Worm (Caenorhabditis elegans) whole organism, L4 larva: Measurements from ENCODE around the gene dph-2.

Experiments used
- D1046.2 ChIP-seq: fragments of 200-800 bp; sonication (Bioruptor generic); IDR thresholded peaks from 2 replicates; pipeline ENCODE4 v1.3.6; 2022; ENCODE audit warnings: missing genetic modification characterization, missing compliant biosample characterization
- F26F4.8 ChIP-seq: fragments of 200-800 bp; sonication (Bioruptor generic); conservative IDR thresholded peaks from 2 replicates; pipeline ENCODE4 v1.3.6; 2022; ENCODE audit warnings: missing genetic modification characterization, missing compliant biosample characterization
- R02D3.7 ChIP-seq: fragments of 150-350 bp; sonication (generic microtip); optimal IDR thresholded peaks from 3 replicates; lab custom pipeline; 2014; ENCODE audit warnings: missing biosample characterization, missing genetic modification characterization
- T20F7.1 ChIP-seq: fragments of 200-800 bp; sonication (Bioruptor generic); optimal IDR thresholded peaks from 2 replicates; lab custom pipeline; 2018; ENCODE audit warnings: mild to moderate bottlenecking, missing genetic modification characterization, missing compliant biosample characterization
- Y105C5A.15 ChIP-seq: fragments of 200-800 bp; sonication (Bioruptor generic); IDR thresholded peaks from 2 replicates; pipeline ENCODE4 v1.3.6; 2022; ENCODE audit warnings: missing genetic modification characterization, missing compliant biosample characterization
- ZK337.2 ChIP-seq: fragments of 200-800 bp; sonication (Bioruptor generic); IDR thresholded peaks from 2 replicates; pipeline ENCODE4 v1.3.6; 2022; ENCODE audit warnings: missing genetic modification reagents, missing genetic modification characterization, missing compliant biosample characterization
- aly-2 ChIP-seq: sonication (generic microtip); optimal IDR thresholded peaks from 2 replicates; lab custom pipeline; 2018; ENCODE audit warnings: missing biosample characterization, missing genetic modification characterization
- ama-1 ChIP-seq: fragments of 150-350 bp; optimal IDR thresholded peaks from 2 replicates; lab custom pipeline; 2014; ENCODE audit warnings: inconsistent platforms, mixed read lengths
- ceh-20 ChIP-seq: fragments of 200-800 bp; sonication (Bioruptor generic); IDR thresholded peaks from 2 replicates; pipeline ENCODE4 v1.3.6; 2022; ENCODE audit warnings: missing genetic modification reagents, missing genetic modification characterization, missing compliant biosample characterization
- ceh-62 ChIP-seq: sonication (generic microtip); optimal IDR thresholded peaks from 2 replicates; lab custom pipeline; 2017; ENCODE audit warnings: missing biosample characterization, missing genetic modification characterization
- ceh-82 ChIP-seq: sonication (generic microtip); optimal IDR thresholded peaks from 2 replicates; lab custom pipeline; 2017; ENCODE audit warnings: missing biosample characterization, missing genetic modification characterization
- ces-1 ChIP-seq: fragments of 150-350 bp; sonication (generic microtip); optimal IDR thresholded peaks from 4 replicates; lab custom pipeline; 2014; ENCODE audit warnings: missing biosample characterization, missing genetic modification reagents, missing genetic modification characterization
- ctbp-1 ChIP-seq: fragments of 200-800 bp; sonication (Bioruptor generic); IDR thresholded peaks from 2 replicates; pipeline ENCODE4 v1.3.6; 2022; ENCODE audit warnings: missing genetic modification reagents, missing genetic modification characterization, missing compliant biosample characterization
- dpl-1 ChIP-seq: fragments of 150-350 bp; optimal IDR thresholded peaks from 2 replicates; lab custom pipeline; 2014; ENCODE audit warnings: missing biosample characterization, missing genetic modification reagents, missing genetic modification characterization
- hif-1 ChIP-seq, 2 experiments: sonication (generic microtip); optimal IDR thresholded peaks; 2 replicates each; lab custom pipeline; 2016 to 2017; ENCODE audit warnings: missing compliant biosample characterization in 2 of 2, missing genetic modification characterization in 2 of 2, missing genetic modification reagents in 2 of 2, missing genotype in 2 of 2, mild to moderate bottlenecking in 1 of 2
- hlh-30 ChIP-seq: sonication (generic microtip); optimal IDR thresholded peaks from 2 replicates; lab custom pipeline; 2017; ENCODE audit warnings: antibody characterized with exemption, mild to moderate bottlenecking, missing genetic modification characterization, missing compliant biosample characterization; ENCODE audit not compliant: insufficient read depth
- hmg-1.1 ChIP-seq: fragments of 200-800 bp; sonication (Bioruptor generic); IDR thresholded peaks from 2 replicates; pipeline ENCODE4 v1.3.6; 2022; ENCODE audit warnings: missing genetic modification reagents, missing genetic modification characterization, missing compliant biosample characterization
- lim-7 ChIP-seq: fragments of 200-800 bp; sonication (Bioruptor generic); IDR thresholded peaks from 2 replicates; pipeline ENCODE4 v1.3.6; 2022; ENCODE audit warnings: missing genetic modification characterization, missing compliant biosample characterization
- lin-1 ChIP-seq: fragments of 200-800 bp; sonication (Bioruptor generic); IDR thresholded peaks from 2 replicates; pipeline ENCODE4 v1.3.6; 2022; ENCODE audit warnings: missing genetic modification reagents, missing genetic modification characterization, missing compliant biosample characterization
- lin-38 ChIP-seq: fragments of 200-800 bp; sonication (Bioruptor generic); IDR thresholded peaks from 2 replicates; pipeline ENCODE4 v1.3.6; 2022; ENCODE audit warnings: missing genetic modification reagents, missing genetic modification characterization, missing compliant biosample characterization
- lin-39 ChIP-seq: fragments of 150-350 bp; optimal IDR thresholded peaks from 2 replicates; lab custom pipeline; 2014; ENCODE audit warnings: missing biosample characterization, missing genetic modification reagents, missing genetic modification characterization
- lsy-2 ChIP-seq, 2 experiments: fragments of 150-350 bp in 1 of 2; sonication (generic microtip) in 1 of 2; optimal IDR thresholded peaks; 2 replicates each; lab custom pipeline; 2014 to 2017; ENCODE audit warnings: missing biosample characterization in 2 of 2, missing genetic modification characterization in 2 of 2
- madf-5 ChIP-seq, 2 experiments: fragments of 200-800 bp; sonication (Bioruptor generic); IDR thresholded peaks; 2 replicates each; pipeline ENCODE4 v1.3.6; 2022; ENCODE audit warnings: missing compliant biosample characterization in 2 of 2, missing genetic modification characterization in 2 of 2
- mep-1 ChIP-seq: fragments of 150-350 bp; sonication (generic microtip); optimal IDR thresholded peaks from 3 replicates; lab custom pipeline; 2014; ENCODE audit warnings: missing biosample characterization, missing genetic modification characterization
- nhr-10 ChIP-seq: fragments of 150-350 bp; optimal IDR thresholded peaks from 2 replicates; lab custom pipeline; 2014; ENCODE audit warnings: missing biosample characterization, missing genetic modification characterization
- nhr-11 ChIP-seq: fragments of 150-350 bp; optimal IDR thresholded peaks from 2 replicates; lab custom pipeline; 2014; ENCODE audit warnings: missing biosample characterization, missing genetic modification characterization
- nhr-25 ChIP-seq: sonication (generic microtip); optimal IDR thresholded peaks from 2 replicates; lab custom pipeline; 2017; ENCODE audit warnings: missing genetic modification characterization, mild to moderate bottlenecking, missing compliant biosample characterization, antibody characterized with exemption, moderate library complexity, borderline replicate concordance; ENCODE audit not compliant: insufficient read depth
- nhr-28 ChIP-seq: fragments of 150-350 bp; optimal IDR thresholded peaks from 2 replicates; lab custom pipeline; 2014; ENCODE audit warnings: missing biosample characterization, missing genetic modification characterization
- nhr-48 ChIP-seq: sonication (generic microtip); optimal IDR thresholded peaks from 2 replicates; lab custom pipeline; 2016; ENCODE audit warnings: mild to moderate bottlenecking, missing genetic modification characterization, missing compliant biosample characterization
- pha-4 ChIP-seq, 2 experiments: fragments of 150-350 bp in 1 of 2; fragments of 200-800 bp in 1 of 2; sonication (Bioruptor generic) in 1 of 2; IDR thresholded peaks in 1 of 2; optimal IDR thresholded peaks in 1 of 2; 2 replicates each; pipeline versions ENCODE4 v1.3.6 to Lab custom; 2014 to 2022; ENCODE audit warnings: missing genetic modification characterization in 2 of 2, missing genetic modification reagents in 2 of 2, missing biosample characterization in 1 of 2, missing compliant biosample characterization in 1 of 2
- php-3 ChIP-seq: fragments of 200-800 bp; sonication (Bioruptor generic); IDR thresholded peaks from 2 replicates; pipeline ENCODE4 v1.3.6; 2022; ENCODE audit warnings: missing genetic modification reagents, missing genetic modification characterization, missing compliant biosample characterization
- set-16 ChIP-seq: fragments of 200-800 bp; sonication (Bioruptor generic); IDR thresholded peaks from 2 replicates; pipeline ENCODE4 v1.3.6; 2022; ENCODE audit warnings: missing genetic modification reagents, missing genetic modification characterization, missing compliant biosample characterization
- tra-1 ChIP-seq: fragments of 200-800 bp; sonication (Bioruptor generic); IDR thresholded peaks from 2 replicates; pipeline ENCODE4 v1.3.6; 2022; ENCODE audit warnings: missing genetic modification reagents, missing genetic modification characterization, missing compliant biosample characterization
- unc-62 ChIP-seq, 3 experiments: fragments of 150-350 bp in 1 of 3; sonication (generic microtip); optimal IDR thresholded peaks in 2 of 3; peaks in 1 of 3; 1 replicate in 1 of 3; 2 replicates in 2 of 3; lab custom pipeline; 2014 to 2017; ENCODE audit warnings: missing biosample characterization in 3 of 3, missing genetic modification characterization in 3 of 3, missing genetic modification reagents in 3 of 3, missing genotype in 1 of 3
- zfp-2 ChIP-seq: sonication (generic microtip); optimal IDR thresholded peaks from 2 replicates; lab custom pipeline; 2016; ENCODE audit warnings: mild to moderate bottlenecking, missing genetic modification characterization, missing compliant biosample characterization
- zfp-3 ChIP-seq: fragments of 200-800 bp; sonication (Bioruptor generic); conservative IDR thresholded peaks from 2 replicates; pipeline ENCODE4 v1.3.6; 2022; ENCODE audit warnings: missing genetic modification reagents, missing genetic modification characterization, missing compliant biosample characterization
- zip-11 ChIP-seq: fragments of 200-800 bp; sonication (Bioruptor generic); IDR thresholded peaks from 2 replicates; pipeline ENCODE4 v1.3.6; 2022; ENCODE audit warnings: missing genetic modification characterization, missing compliant biosample characterization
- zip-2 ChIP-seq: fragments of 150-350 bp; optimal IDR thresholded peaks from 2 replicates; lab custom pipeline; 2014; ENCODE audit warnings: missing biosample characterization, missing genetic modification characterization

Gene dph-2

DNA sequence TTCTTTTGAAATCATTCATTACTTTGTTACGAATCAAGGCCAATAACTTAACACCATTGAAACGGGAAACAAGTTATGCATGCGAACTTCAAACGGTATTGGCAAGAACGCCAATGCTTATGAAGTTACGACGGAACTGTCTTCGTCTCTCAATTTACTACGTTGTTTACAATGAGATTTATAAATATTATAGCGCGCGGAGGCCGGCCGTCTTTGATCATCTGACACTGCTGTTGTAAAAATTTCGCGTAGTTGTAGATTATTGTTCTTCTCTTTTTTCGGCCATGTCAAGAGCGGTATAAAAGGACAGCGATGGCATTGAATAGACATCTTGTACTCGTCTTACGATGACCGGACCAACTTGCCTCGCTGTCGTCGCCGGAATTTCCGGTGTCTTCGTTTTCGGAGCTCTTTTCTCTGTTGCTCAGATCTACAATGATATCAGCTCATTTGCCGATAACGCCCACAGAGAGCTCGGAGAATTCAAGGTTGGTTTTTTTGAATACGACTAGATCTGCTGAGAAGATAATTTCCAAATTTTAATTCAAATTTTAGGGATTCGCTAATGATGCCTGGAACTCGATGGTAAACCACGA is 9.4 kb downstream of the dph-2 start, which contains the start of gene col-39:
TSS of gene col-39 (plus strand) at position 342 of the 596 bp plus-strand sequence.
- TF ChIP-seq ama-1 (lab: Kevin White, UChicago) = peak; percentile 32
- TF ChIP-seq zfp-3 (GFP tag; lab: Robert Waterston, UW) = no peak
- TF ChIP-seq unc-62 (GFP tag; optimal IDR thresholded peaks at IDR 0.05 in 1 of 2; lab: Kevin White, UChicago) = peak in 1 of 2 experiments; percentile 88
- TF ChIP-seq unc-62 (tag; optimal IDR thresholded peaks at IDR 0.05; lab: Kevin White, UChicago) = no peak
- no peak for TF ChIP-seq lin-1 (GFP tag; lab: Robert Waterston, UW)
- TF ChIP-seq nhr-25 (tag; lab: Kevin White, UChicago) = peak; percentile 34
- no peak for TF ChIP-seq ceh-62
- TF ChIP-seq lin-38 (GFP tag; lab: Robert Waterston, UW) = no peak
- peak; percentile 17 for TF ChIP-seq hlh-30 (tag; lab: Kevin White, UChicago)
- no peak for TF ChIP-seq ceh-82 (tag; lab: Kevin White, UChicago)
- peak in 1 of 2 experiments; percentile 95; a peak in 2 of 4 replicates for TF ChIP-seq madf-5 (GFP tag; IDR thresholded peaks at IDR 0.05; lab: Robert Waterston, UW)
- no peak for TF ChIP-seq nhr-10 (tag; lab: Kevin White, UChicago)

DNA sequence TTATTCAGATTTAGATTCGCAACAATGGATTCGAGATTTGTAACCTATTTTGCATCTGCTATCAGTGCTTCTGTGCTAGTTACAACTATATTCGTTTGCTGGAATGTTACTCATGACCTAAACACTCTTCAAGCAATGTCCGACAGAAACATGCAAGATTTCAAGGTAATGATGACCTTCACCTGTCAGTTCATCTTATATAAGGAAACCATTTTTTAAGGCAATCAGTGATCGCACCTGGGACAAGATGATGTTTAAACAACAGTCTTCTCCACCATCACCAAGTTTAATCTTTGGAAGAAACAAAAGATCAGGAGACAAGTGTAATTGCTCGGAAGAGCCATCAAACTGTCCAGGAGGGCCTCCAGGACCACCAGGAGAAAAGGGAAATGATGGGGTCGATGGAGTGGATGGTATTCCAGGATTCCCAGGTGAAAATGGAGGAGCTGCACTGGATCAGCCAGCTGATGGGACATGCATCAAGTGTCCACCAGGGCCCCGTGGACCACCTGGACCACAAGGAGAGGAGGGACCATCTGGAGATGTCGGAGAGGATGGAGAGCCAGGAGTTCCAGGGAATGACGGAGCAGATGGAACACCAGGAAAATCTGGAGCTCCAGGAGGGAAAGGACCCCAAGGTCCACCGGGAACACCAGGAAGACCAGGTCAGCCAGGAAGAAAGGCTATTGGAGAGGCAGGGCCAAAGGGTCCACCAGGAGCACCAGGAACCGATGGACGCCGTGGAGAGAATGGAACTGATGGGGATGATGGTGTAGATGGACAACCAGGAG is 10.3 kb downstream of the dph-2 start, which contains the start of gene col-79:
TSS of gene col-79 (plus strand) at position 20 of the 791 bp plus-strand sequence.
- TF ChIP-seq T20F7.1 (GFP tag; lab: Kevin White, UChicago) = no peak
- TF ChIP-seq nhr-28 (tag; lab: Kevin White, UChicago) = no peak
- TF ChIP-seq ZK337.2 = no peak
- no peak for TF ChIP-seq lin-38 (GFP tag; lab: Robert Waterston, UW)
- TF ChIP-seq unc-62 (GFP tag; optimal IDR thresholded peaks at IDR 0.05 in 1 of 2; lab: Kevin White, UChicago) = peak in 1 of 2 experiments; percentile 82
- no peak for TF ChIP-seq unc-62 (tag; optimal IDR thresholded peaks at IDR 0.05; lab: Kevin White, UChicago)
- TF ChIP-seq Y105C5A.15 (GFP tag; lab: Robert Waterston, UW) = no peak
- TF ChIP-seq R02D3.7 (tag; lab: Kevin White, UChicago) = no peak
- 0 out of 2 replicates have a peak, but pooled peaks have one; percentile 10 for TF ChIP-seq D1046.2 (GFP tag; lab: Robert Waterston, UW)
- no peak for TF ChIP-seq lin-39 (tag; lab: Kevin White, UChicago)
- TF ChIP-seq set-16 (GFP tag; lab: Robert Waterston, UW) = peak; percentile 91

DNA sequence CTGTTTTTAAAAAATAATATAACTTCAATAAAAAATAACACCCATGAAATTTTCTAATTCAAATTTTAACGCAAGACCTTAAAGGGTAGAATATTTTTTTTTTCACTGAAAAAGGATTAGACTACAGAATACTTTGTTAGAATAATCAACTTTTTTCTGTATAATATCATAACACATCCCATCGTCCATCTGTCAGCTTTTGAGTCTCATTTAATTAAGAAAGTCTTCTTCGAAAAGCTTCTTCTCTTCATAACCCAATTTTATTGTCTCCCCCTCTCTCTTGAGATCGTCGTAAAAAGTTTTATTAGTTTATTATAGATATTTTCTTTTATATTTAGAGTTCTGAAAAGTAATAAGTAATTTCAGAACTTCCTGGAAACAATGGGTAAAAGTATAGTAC is 18.0 kb downstream of the dph-2 start:
- TF ChIP-seq tra-1 (GFP tag; lab: Robert Waterston, UW) = no peak
- no peak for TF ChIP-seq aly-2 (tag; lab: Kevin White, UChicago)
- peak; percentile 60 for TF ChIP-seq ces-1 (GFP tag; lab: Kevin White, UChicago)

DNA sequence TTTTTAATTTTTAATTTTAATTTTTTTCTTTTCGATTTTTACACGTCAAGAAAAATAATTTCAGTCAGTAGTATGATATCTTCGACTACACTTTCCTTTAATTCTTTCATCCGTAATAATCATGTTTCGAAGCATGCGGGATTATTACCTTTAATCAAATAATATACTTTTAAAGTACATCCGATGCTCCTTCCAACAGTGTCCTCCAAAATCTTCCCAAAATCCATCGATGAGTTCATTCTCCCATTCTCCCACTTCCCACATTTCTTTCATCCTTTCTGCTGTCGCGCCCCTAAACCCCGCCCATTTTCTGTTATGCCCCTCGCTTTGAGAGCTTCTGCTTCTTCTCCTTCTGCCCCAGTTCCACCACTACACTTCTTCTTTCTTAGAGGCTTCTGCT is 19.4 kb downstream of the dph-2 start, which contains the start of gene lgc-57:
TSS of gene lgc-57 (plus strand) at position 301 of the 400 bp plus-strand sequence.
- TF ChIP-seq zip-2 (tag; lab: Kevin White, UChicago) (no peak), ctbp-1 (GFP tag; lab: Robert Waterston, UW) (no peak), lin-1 (GFP tag; lab: Robert Waterston, UW) (no peak)

DNA sequence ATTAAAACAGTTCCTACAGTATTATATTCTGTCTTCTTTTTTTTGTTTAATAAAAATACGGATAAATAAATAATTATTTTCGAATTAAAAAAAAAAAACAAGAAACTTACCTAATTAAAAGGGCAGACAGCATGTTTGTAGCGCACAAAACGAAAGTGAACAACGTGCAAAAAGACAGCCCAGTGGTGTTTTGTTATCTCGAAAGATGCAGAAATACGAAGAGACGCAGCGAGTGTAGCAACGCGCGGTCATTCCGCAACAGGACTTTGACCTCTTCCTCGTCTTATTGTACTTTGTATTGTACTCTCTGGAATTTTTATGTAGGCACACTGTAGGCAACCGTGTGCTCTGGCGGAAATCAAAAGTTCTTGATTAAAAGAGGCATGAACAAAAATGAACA is 20.4 kb downstream of the dph-2 start, which contains the start of gene gbh-1:
TSS of gene gbh-1 (minus strand) at position 149 of the 400 bp plus-strand sequence.
- TF ChIP-seq R02D3.7 (tag; lab: Kevin White, UChicago) (no peak), nhr-10 (tag; lab: Kevin White, UChicago) (no peak), hif-1 (tag; optimal IDR thresholded peaks at IDR 0.05; lab: Kevin White, UChicago) (peak in 1 of 2 experiments; percentile 73), zip-11 (no peak), ceh-62 (no peak), pha-4 (GFP tag; IDR thresholded peaks at IDR 0.05; lab: Robert Waterston, UW) (no peak), pha-4 (tag; optimal IDR thresholded peaks at IDR 0.05; lab: Kevin White, UChicago) (no peak), F26F4.8 (GFP tag; lab: Robert Waterston, UW) (no peak), mep-1 (tag; lab: Kevin White, UChicago) (no peak), lsy-2 (tag; optimal IDR thresholded peaks at IDR 0.05; lab: Kevin White, UChicago) (no peak), set-16 (GFP tag; lab: Robert Waterston, UW) (no peak), dpl-1 (no peak), tra-1 (GFP tag; lab: Robert Waterston, UW) (no peak), php-3 (0 out of 2 replicates have a peak, but pooled peaks have one; percentile 22), nhr-11 (no peak), nhr-48 (tag; lab: Kevin White, UChicago) (peak; percentile 32), lim-7 (GFP tag; lab: Robert Waterston, UW) (no peak), zfp-2 (tag; lab: Kevin White, UChicago) (no peak), ceh-20 (GFP tag; lab: Robert Waterston, UW) (no peak), hmg-1.1 (GFP tag; lab: Robert Waterston, UW) (no peak), T20F7.1 (GFP tag; lab: Kevin White, UChicago) (no peak)
